Worm (Caenorhabditis elegans): ENCODE results near the gene ant-1.1.
A peak's percentile ranks its signal among the peaks of the same experiment; 100 is the strongest.

The ant-1.1 gene

DNA sequence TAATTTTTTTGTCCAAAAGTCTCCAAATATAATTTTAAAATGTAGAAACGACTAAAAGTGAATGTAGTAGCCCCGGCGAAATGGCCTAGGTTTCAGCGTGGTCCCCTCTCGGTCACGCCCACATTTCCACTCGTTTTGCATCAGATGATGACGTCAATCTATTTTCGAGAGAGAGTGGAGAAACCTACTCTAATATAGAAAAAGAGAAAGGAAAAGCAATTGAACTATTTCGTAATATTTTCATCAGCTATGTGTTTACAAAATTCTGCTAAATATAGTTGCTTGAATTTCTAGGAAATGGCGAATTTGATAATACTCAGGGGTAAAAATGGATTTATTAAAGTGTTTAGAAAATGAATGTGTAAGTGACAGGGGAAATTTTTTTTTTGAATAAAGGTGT lies 7.1 kb upstream of the ant-1.1 start (continued):
- TF ChIP-seq daf-16 (GFP tag; optimal IDR thresholded peaks at IDR 0.05), result no peak
- TF ChIP-seq daf-16 (tag; optimal IDR thresholded peaks at IDR 0.05), result peak; percentile 51
- TF ChIP-seq pha-4 (GFP tag; IDR thresholded peaks at IDR 0.05), result no peak
- TF ChIP-seq pha-4 (tag; optimal IDR thresholded peaks at IDR 0.05), result no peak
- peak; percentile 65 for TF ChIP-seq aha-1 (tag)
- TF ChIP-seq hlh-11 (tag; optimal IDR thresholded peaks at IDR 0.05), result no peak
- no peak for TF ChIP-seq ceh-20 (GFP tag; IDR thresholded peaks at IDR 0.05)
- no peak for TF ChIP-seq lin-13 (GFP tag; optimal IDR thresholded peaks at IDR 0.05)
- no peak for TF ChIP-seq mxl-2 (GFP tag; conservative IDR thresholded peaks at IDR 0.05)
- TF ChIP-seq lir-3 (tag; optimal IDR thresholded peaks at IDR 0.05), result no peak
- no peak for TF ChIP-seq hmg-1.1 (GFP tag; IDR thresholded peaks at IDR 0.05)
- TF ChIP-seq nhr-41 (GFP tag; IDR thresholded peaks at IDR 0.05), result no peak

DNA sequence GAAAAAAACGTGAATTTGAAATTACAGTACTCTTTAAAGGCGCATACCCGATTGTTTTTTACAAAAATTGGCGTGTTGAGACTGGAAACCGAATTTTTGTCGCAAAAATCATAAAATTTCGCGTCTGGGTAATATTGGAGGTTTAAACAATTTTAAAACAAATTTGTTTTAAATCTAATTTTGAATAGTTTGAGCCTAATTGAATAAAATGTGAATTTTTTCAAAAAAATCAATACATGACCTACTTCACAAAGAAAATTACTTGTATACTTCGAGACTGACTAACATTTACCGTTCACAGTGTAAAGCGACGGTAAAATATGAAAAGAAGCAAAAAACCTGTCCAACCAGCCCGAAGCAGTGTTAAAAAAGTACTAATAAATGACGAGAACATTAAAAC lies 5.7 kb upstream of the ant-1.1 start:
- no peak for TF ChIP-seq madf-5 (GFP tag; IDR thresholded peaks at IDR 0.05)
- TF ChIP-seq nhr-102 (tag; optimal IDR thresholded peaks at IDR 0.05), result peak; percentile 13
- peak in 1 of 2 experiments; percentile 51 for TF ChIP-seq unc-62 (GFP tag; optimal IDR thresholded peaks at IDR 0.05 in 1 of 2)
- TF ChIP-seq unc-62 (tag; optimal IDR thresholded peaks at IDR 0.05), result no peak
- TF ChIP-seq Y105C5A.15 (GFP tag; IDR thresholded peaks at IDR 0.05), result 0 out of 2 replicates have a peak, but pooled peaks have one; percentile 48
- TF ChIP-seq zfp-2 (tag; optimal IDR thresholded peaks at IDR 0.05), result no peak

DNA sequence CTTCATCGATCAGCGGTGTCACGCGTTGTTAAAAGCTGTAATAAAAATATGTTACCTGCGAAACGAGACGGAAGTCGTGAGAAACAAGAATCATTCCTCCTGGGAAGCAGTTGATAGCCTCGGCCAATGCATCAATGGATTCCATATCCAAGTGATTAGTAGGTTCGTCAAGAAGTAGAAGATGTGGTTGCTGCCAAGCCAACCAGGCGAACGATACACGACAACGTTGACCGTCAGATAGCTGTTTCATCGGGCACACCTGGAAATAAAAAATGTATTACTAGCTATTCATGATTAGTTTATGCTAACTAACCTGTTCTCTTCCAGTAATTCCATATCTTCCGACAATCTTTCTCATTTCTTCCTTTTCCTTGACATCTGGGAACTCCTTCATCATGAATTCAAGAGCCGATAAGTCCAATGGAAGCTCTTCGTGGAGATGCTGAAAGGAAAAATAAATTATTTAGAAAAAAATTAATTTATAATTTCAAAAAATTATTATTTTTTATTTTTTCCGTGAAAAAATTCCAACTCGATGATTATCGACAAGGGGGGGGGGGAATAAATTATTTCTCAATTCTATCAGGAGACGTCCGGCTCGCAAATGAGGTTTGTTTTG lies 3.9 kb upstream of the ant-1.1 start, which contains the start of gene tag-164:
Gene tag-164 (plus strand): TSS at position 569 of the 619 bp plus-strand sequence.
- TF ChIP-seq ztf-7 (tag; optimal IDR thresholded peaks at IDR 0.05) (no peak), unc-62 (GFP tag; optimal IDR thresholded peaks at IDR 0.05 in 1 of 2) (peak in 1 of 2 experiments; percentile 92), unc-62 (tag; optimal IDR thresholded peaks at IDR 0.05) (no peak)

DNA sequence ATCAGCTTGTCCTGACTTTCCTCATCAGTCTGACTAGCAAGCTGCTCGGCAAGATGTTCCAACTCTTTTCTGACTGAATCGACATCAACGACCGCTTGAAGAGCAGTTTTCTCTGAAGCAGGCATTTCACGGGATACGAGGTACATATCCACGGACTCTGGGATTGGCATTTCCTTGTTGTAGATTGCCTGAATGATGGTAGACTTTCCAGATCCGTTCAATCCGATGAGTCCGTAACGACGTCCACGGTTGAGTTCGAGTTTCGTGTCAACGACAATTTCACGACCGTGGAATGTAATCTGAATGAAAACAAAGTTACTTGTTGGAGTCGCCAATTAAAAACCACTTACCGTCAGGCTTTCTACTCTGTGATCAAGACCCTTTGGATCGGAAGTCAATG lies 1.4 kb upstream of the ant-1.1 start:
- TF ChIP-seq lsy-2 (tag; optimal IDR thresholded peaks at IDR 0.05) (no peak), hlh-11 (tag; optimal IDR thresholded peaks at IDR 0.05) (no peak), zfp-2 (tag; optimal IDR thresholded peaks at IDR 0.05) (no peak), nhr-10 (tag; optimal IDR thresholded peaks at IDR 0.05) (no peak), ctbp-1 (GFP tag; IDR thresholded peaks at IDR 0.05) (no peak), skn-1 (tag; optimal IDR thresholded peaks at IDR 0.05) (no peak), madf-9 (GFP tag; conservative IDR thresholded peaks at IDR 0.05) (no peak)

DNA sequence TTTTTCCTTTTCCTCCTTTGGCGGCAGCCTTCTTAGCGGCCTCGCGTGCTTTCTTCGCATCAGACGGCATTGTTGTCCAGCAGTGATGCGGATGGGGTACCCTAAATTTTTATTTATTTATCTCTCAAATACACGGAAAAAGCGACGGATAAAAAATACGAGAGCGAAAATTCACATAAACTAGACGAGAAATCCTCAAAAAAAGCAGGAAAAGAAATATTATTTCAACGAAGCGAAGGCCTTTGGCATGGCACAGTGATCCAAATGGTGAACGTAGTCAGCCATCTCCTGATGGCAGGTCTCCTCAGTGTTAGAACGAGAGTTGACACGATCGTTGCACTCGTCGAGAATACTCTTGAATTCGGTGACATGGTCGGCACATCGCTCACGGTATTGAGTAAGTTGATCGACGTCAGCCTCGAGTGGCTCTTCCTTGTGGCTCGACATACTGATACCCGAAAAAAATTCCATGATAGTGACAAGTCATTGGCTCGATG lies 777 bp upstream of the ant-1.1 start, which contains the start of the genes abcf-2 and T27E9.2:
Gene abcf-2 (minus strand): TSS at position 101 of the 497 bp plus-strand sequence.
Gene T27E9.2 (minus strand): TSS at position 447 of the 497 bp plus-strand sequence.
- no peak for TF ChIP-seq ztf-11 (tag; optimal IDR thresholded peaks at IDR 0.05)
- TF ChIP-seq nhr-102 (tag; optimal IDR thresholded peaks at IDR 0.05), result no peak
- no peak for TF ChIP-seq fkh-10 (GFP tag; optimal IDR thresholded peaks at IDR 0.05)
- no peak for TF ChIP-seq Y75B8A.6 (GFP tag; IDR thresholded peaks at IDR 0.05)
- no peak for TF ChIP-seq dmd-6 (GFP tag; IDR thresholded peaks at IDR 0.05)
- TF ChIP-seq F49E8.2 (tag; optimal IDR thresholded peaks at IDR 0.05; ENCODE audit: borderline replicate concordance), result no peak
- no peak for TF ChIP-seq lin-29 (GFP tag; IDR thresholded peaks at IDR 0.05)
- no peak for TF ChIP-seq lin-39 (tag; optimal IDR thresholded peaks at IDR 0.05)
- no peak for TF ChIP-seq unc-62 (GFP tag; optimal IDR thresholded peaks at IDR 0.05 in 1 of 2)
- no peak for TF ChIP-seq unc-62 (tag; optimal IDR thresholded peaks at IDR 0.05)
- no peak for TF ChIP-seq lin-15B (tag; optimal IDR thresholded peaks at IDR 0.05)
- no peak for TF ChIP-seq nhr-111 (GFP tag; optimal IDR thresholded peaks at IDR 0.05)
- no peak for TF ChIP-seq daf-12 (tag; optimal IDR thresholded peaks at IDR 0.05)
- no peak for TF ChIP-seq nhr-25 (tag; optimal IDR thresholded peaks at IDR 0.05; ENCODE audit: borderline replicate concordance, insufficient read depth)
- no peak for TF ChIP-seq zfp-2 (tag; optimal IDR thresholded peaks at IDR 0.05)
- no peak for TF ChIP-seq ztf-7 (tag; optimal IDR thresholded peaks at IDR 0.05)
